Worm (Caenorhabditis elegans) whole organism, late embryonic: ENCODE data around the gene npp-26.

ENCODE experiments used
- ceh-48 ChIP-seq: sonication (generic microtip); optimal IDR thresholded peaks from 2 replicates; lab custom pipeline; 2016; ENCODE audit warnings: missing genetic modification characterization, inconsistent platforms, missing compliant biosample characterization
- che-1 ChIP-seq: sonication (generic microtip); optimal IDR thresholded peaks from 2 replicates; lab custom pipeline; 2016; ENCODE audit warnings: mild to moderate bottlenecking, missing genetic modification characterization, missing compliant biosample characterization
- elt-2 ChIP-seq: sonication (generic microtip); optimal IDR thresholded peaks from 2 replicates; lab custom pipeline; 2016; ENCODE audit warnings: missing genetic modification reagents, missing genetic modification characterization, missing compliant biosample characterization
- elt-4 ChIP-seq: sonication (generic microtip); optimal IDR thresholded peaks from 2 replicates; lab custom pipeline; 2016; ENCODE audit warnings: missing genetic modification characterization, missing compliant biosample characterization
- ets-4 ChIP-seq: sonication (generic microtip); optimal IDR thresholded peaks from 2 replicates; lab custom pipeline; 2016; ENCODE audit warnings: missing genetic modification characterization, missing compliant biosample characterization
- hlh-8 ChIP-seq: sonication (generic microtip); optimal IDR thresholded peaks from 2 replicates; lab custom pipeline; 2016; ENCODE audit warnings: missing genotype, missing genetic modification characterization, missing compliant biosample characterization
- lin-11 ChIP-seq: fragments of 200-800 bp; sonication (Bioruptor generic); optimal IDR thresholded peaks from 2 replicates; lab custom pipeline; 2018; ENCODE audit warnings: mild to moderate bottlenecking, missing genetic modification characterization, missing compliant biosample characterization
- odd-2 ChIP-seq: sonication (generic microtip); optimal IDR thresholded peaks from 2 replicates; lab custom pipeline; 2017; ENCODE audit warnings: antibody characterized with exemption, mild to moderate bottlenecking, missing genetic modification characterization, missing compliant biosample characterization
- pqm-1 ChIP-seq: sonication (generic microtip); optimal IDR thresholded peaks from 2 replicates; lab custom pipeline; 2016; ENCODE audit warnings: missing genetic modification characterization, missing compliant biosample characterization
- syd-9 ChIP-seq: sonication (generic microtip); optimal IDR thresholded peaks from 2 replicates; lab custom pipeline; 2016; ENCODE audit warnings: mild to moderate bottlenecking, missing genetic modification characterization, moderate library complexity, missing compliant biosample characterization
- unc-3 ChIP-seq, 2 experiments: fragments of 200-800 bp in 1 of 2; sonication (Bioruptor generic) in 1 of 2; sonication (generic microtip) in 1 of 2; conservative IDR thresholded peaks in 1 of 2; optimal IDR thresholded peaks in 1 of 2; 2 replicates each; pipeline versions ENCODE4 v1.3.6 to Lab custom; 2016 to 2022; ENCODE audit warnings: missing compliant biosample characterization in 2 of 2, missing genetic modification characterization in 2 of 2, missing genetic modification reagents in 1 of 2

ce11 chrIV:4807219-4807618 lies 42.7 kb downstream of the npp-26 start, which contains the start of gene H06H21.11:
- no peak for TF ChIP-seq unc-3 (GFP tag; conservative IDR thresholded peaks at IDR 0.05; lab: Robert Waterston, UW)
- TF ChIP-seq unc-3 (tag; optimal IDR thresholded peaks at IDR 0.05; lab: Kevin White, UChicago), result no peak
- TF ChIP-seq elt-4 (tag; lab: Kevin White, UChicago), result no peak
- no peak for TF ChIP-seq syd-9
- TF ChIP-seq che-1 (tag; lab: Kevin White, UChicago), result no peak
- no peak for TF ChIP-seq pqm-1
- TF ChIP-seq hlh-8, result no peak
- TF ChIP-seq ets-4 (tag; lab: Kevin White, UChicago), result no peak
- TF ChIP-seq lin-11 (tag; lab: Kevin White, UChicago), result no peak
- TF ChIP-seq elt-2 (tag; lab: Kevin White, UChicago), result no peak
- TF ChIP-seq odd-2 (tag; lab: Kevin White, UChicago), result no peak
- TF ChIP-seq ceh-48 (tag; lab: Kevin White, UChicago), result no peak
